Fruit fly (Drosophila melanogaster): ENCODE measurements around the gene cl.

dm6 chr2L:5502868-5503267 lies 17.1 kb upstream of the cl start:
- TF ChIP-seq usp (GFP tag; optimal IDR thresholded peaks at IDR 0.05) (no peak), psq (optimal IDR thresholded peaks at IDR 0.05) (no peak), Dll (optimal IDR thresholded peaks at IDR 0.05) (no peak), CG8478 (optimal IDR thresholded peaks at IDR 0.05) (no peak), EcR (GFP tag; optimal IDR thresholded peaks at IDR 0.05) (no peak), pan (optimal IDR thresholded peaks at IDR 0.05) (no peak)

All from whole organism.